Fruit fly (Drosophila melanogaster): Measurements from ENCODE around the gene Surf1.

- TF ChIP-seq ttk (optimal IDR thresholded peaks at IDR 0.05), result no peak
- no peak for TF ChIP-seq psq (optimal IDR thresholded peaks at IDR 0.05)
- TF ChIP-seq insv (optimal IDR thresholded peaks at IDR 0.05), result no peak
- TF ChIP-seq Myc (optimal IDR thresholded peaks at IDR 0.05), result no peak
- no peak for TF ChIP-seq h (optimal IDR thresholded peaks at IDR 0.05)
- TF ChIP-seq Sin3A (optimal IDR thresholded peaks at IDR 0.05), result no peak
These were observed 23.7 kb downstream of the Surf1 start for dm6 chr3L:6981823-6982222.
